Fruit fly (Drosophila melanogaster) whole organism: ENCODE data around the gene CG14511.

Experiments used
- Dll ChIP-seq: fragments of >200 bp; optimal IDR thresholded peaks from 2 replicates; lab custom pipeline; 2017
- EcR ChIP-seq, 2 experiments: fragments of >200 bp; optimal IDR thresholded peaks; 2 replicates each; lab custom pipeline; 2017; ENCODE audit warnings: missing biosample characterization in 2 of 2, missing genetic modification characterization in 2 of 2, missing genetic modification reagents in 2 of 2
- pan ChIP-seq: fragments of >200 bp; optimal IDR thresholded peaks from 2 replicates; lab custom pipeline; 2017
- usp ChIP-seq: fragments of >200 bp; optimal IDR thresholded peaks from 2 replicates; lab custom pipeline; 2017; ENCODE audit warnings: missing biosample characterization, missing genetic modification characterization, mixed read lengths

DNA sequence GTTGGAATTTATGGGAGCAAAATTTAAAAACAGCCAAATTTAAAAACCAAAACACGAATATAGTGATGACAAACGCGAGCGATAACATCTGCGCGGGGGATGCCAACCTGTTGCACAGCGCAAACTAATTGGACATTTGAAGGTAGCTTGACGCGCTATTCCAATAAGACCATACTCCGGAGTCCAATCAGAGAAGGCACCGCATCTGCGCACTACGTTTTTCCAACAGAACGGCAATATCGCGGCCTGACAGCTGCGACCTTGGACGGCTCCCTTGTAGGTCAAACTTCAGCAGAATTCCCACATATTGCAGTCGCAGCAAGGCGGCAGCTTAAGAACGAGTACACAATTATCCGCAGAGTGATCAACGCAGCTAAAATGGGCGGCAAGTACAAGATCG lies 1.4 kb upstream of the CG14511 start, which contains the start of the genes CG11882 and Pglym78:
- TF ChIP-seq pan (lab: Kevin White, UChicago), result no peak
- TF ChIP-seq usp (GFP tag; lab: Kevin White, UChicago), result no peak
- TF ChIP-seq Dll, result no peak
- no peak for TF ChIP-seq EcR (GFP tag; optimal IDR thresholded peaks at IDR 0.05; lab: Kevin White, UChicago)
